Worm (Caenorhabditis elegans): Measurements from ENCODE around the gene C06H5.12.
"Not testable (repeated sequence)": the region's sequence is repeated elsewhere in the genome, so short reads cannot be mapped to it uniquely, and the experiment has no call there.

The C06H5.12 gene

ce11 chrV:17865309-17865708 lies 29.3 kb upstream of the C06H5.12 start, which contains the start of gene Y59A8A.8:
Y59A8A.8 (plus strand) TSS chrV:17865609.
- TF ChIP-seq B0261.1 (tag; optimal IDR thresholded peaks at IDR 0.05); Y53F4B.3 (GFP tag; IDR thresholded peaks at IDR 0.05); Y79H2A.3 (GFP tag; conservative IDR thresholded peaks at IDR 0.05): not testable (repeated sequence)

ce11 chrV:17870569-17870968 lies 24.0 kb upstream of the C06H5.12 start, which contains the start of gene csn-1:
csn-1 (minus strand) TSS chrV:17870651.
- no peak for TF ChIP-seq ztf-26 (tag; optimal IDR thresholded peaks at IDR 0.05)
- no peak for TF ChIP-seq sdz-38 (tag; optimal IDR thresholded peaks at IDR 0.05)
- no peak for TF ChIP-seq K11D2.4 (GFP tag; IDR thresholded peaks at IDR 0.05)
- TF ChIP-seq attf-3 (GFP tag; conservative IDR thresholded peaks at IDR 0.05), result no peak
- no peak for TF ChIP-seq Y67H2A.10 (GFP tag; conservative IDR thresholded peaks at IDR 0.05)
- TF ChIP-seq madf-6 (GFP tag; IDR thresholded peaks at IDR 0.05), result peak; percentile 45; the same call in 1 of the 2 replicates
- TF ChIP-seq snpc-3.4 (tag; optimal IDR thresholded peaks at IDR 0.05), result peak; percentile 39
- TF ChIP-seq mcd-1 (GFP tag; IDR thresholded peaks at IDR 0.05), result peak; percentile 92
- TF ChIP-seq pha-4 (tag; optimal IDR thresholded peaks at IDR 0.05), result no peak
- peak; percentile 94 for TF ChIP-seq hmg-1.2 (GFP tag; IDR thresholded peaks at IDR 0.05)
- no peak for TF ChIP-seq snpc-4 (GFP tag; optimal IDR thresholded peaks at IDR 0.05)
- peak in 1 of 4 experiments; percentile 34 for TF ChIP-seq snpc-4 (tag; optimal IDR thresholded peaks at IDR 0.05)
- TF ChIP-seq lin-54 (GFP tag; optimal IDR thresholded peaks at IDR 0.05), result peak; percentile 28
- TF ChIP-seq attf-6 (GFP tag; IDR thresholded peaks at IDR 0.05), result 0 out of 2 replicates have a peak, but pooled peaks have one; percentile 20
- TF ChIP-seq egl-18 (GFP tag; IDR thresholded peaks at IDR 0.05), result no peak
- TF ChIP-seq lsl-1 (GFP tag; optimal IDR thresholded peaks at IDR 0.05), result no peak
- no peak for TF ChIP-seq efl-1 (GFP tag; optimal IDR thresholded peaks at IDR 0.05)

- no peak for TF ChIP-seq ama-1 (optimal IDR thresholded peaks at IDR 0.05)
- TF ChIP-seq ama-1 (GFP tag; optimal IDR thresholded peaks at IDR 0.05), result no peak
- no peak for TF ChIP-seq nfya-2 (GFP tag; IDR thresholded peaks at IDR 0.05)
- no peak for TF ChIP-seq madf-3 (GFP tag; IDR thresholded peaks at IDR 0.05)
- no peak for TF ChIP-seq F55B11.4 (tag; optimal IDR thresholded peaks at IDR 0.05; ENCODE audit: borderline replicate concordance, insufficient read depth)
- no peak for TF ChIP-seq sea-2 (GFP tag; IDR thresholded peaks at IDR 0.05)
- no peak for TF ChIP-seq ztf-25 (GFP tag; IDR thresholded peaks at IDR 0.05)
- TF ChIP-seq Y53G8AR.9 (GFP tag; conservative IDR thresholded peaks at IDR 0.05), result 0 out of 2 replicates have a peak, but pooled peaks have one; percentile 33
- no peak for TF ChIP-seq aptf-2 (GFP tag; conservative IDR thresholded peaks at IDR 0.05)
- TF ChIP-seq B0035.1 (tag; optimal IDR thresholded peaks at IDR 0.05), result no peak
- no peak for TF ChIP-seq F39B2.1 (GFP tag; IDR thresholded peaks at IDR 0.05)
- no peak for TF ChIP-seq atf-7 (tag; optimal IDR thresholded peaks at IDR 0.05)
- TF ChIP-seq nfya-1 (tag; optimal IDR thresholded peaks at IDR 0.05; ENCODE audit: borderline replicate concordance, insufficient read depth), result no peak
- no peak for TF ChIP-seq ztf-18 (tag; optimal IDR thresholded peaks at IDR 0.05)
- peak; percentile 72 for TF ChIP-seq lin-54 (GFP tag; optimal IDR thresholded peaks at IDR 0.05)
- peak; percentile 41 for TF ChIP-seq snpc-1.3 (tag; optimal IDR thresholded peaks at IDR 0.05; ENCODE audit: insufficient read depth)
- TF ChIP-seq tbx-9 (tag; optimal IDR thresholded peaks at IDR 0.05; ENCODE audit: borderline replicate concordance), result no peak
- no peak for TF ChIP-seq bed-1 (GFP tag; IDR thresholded peaks at IDR 0.05)
- TF ChIP-seq F57A8.1 (GFP tag; optimal IDR thresholded peaks at IDR 0.05), result no peak
- TF ChIP-seq madf-8 (GFP tag; conservative IDR thresholded peaks at IDR 0.05), result no peak
- no peak for TF ChIP-seq let-607 (tag; optimal IDR thresholded peaks at IDR 0.05)
- peak; percentile 49 for TF ChIP-seq D2030.7 (GFP tag; IDR thresholded peaks at IDR 0.05)
- TF ChIP-seq mes-4 (tag; optimal IDR thresholded peaks at IDR 0.05), result no peak
- peak; percentile 32; the same call in 1 of the 2 replicates for TF ChIP-seq K11D2.4 (GFP tag; IDR thresholded peaks at IDR 0.05)
- TF ChIP-seq F57C9.4 (tag; optimal IDR thresholded peaks at IDR 0.05), result no peak
- no peak for TF ChIP-seq aptf-3 (GFP tag; IDR thresholded peaks at IDR 0.05)
- TF ChIP-seq attf-3 (GFP tag; conservative IDR thresholded peaks at IDR 0.05), result no peak
- TF ChIP-seq Y53F4B.3 (GFP tag; IDR thresholded peaks at IDR 0.05), result no peak
- TF ChIP-seq dpff-1 (tag; optimal IDR thresholded peaks at IDR 0.05), result no peak
- TF ChIP-seq zfh-2 (GFP tag; conservative IDR thresholded peaks at IDR 0.05), result no peak
Observed at ce11 chrV:17871049-17871448, 23.5 kb upstream of the C06H5.12 start, which contains the start of gene phf-14. phf-14 (plus strand) TSS chrV:17871393.

All from whole organism, young adult.